Worm (Caenorhabditis elegans) whole organism, L4 larva: Measurements from ENCODE around the gene Y34B4A.2.

Source experiments
- F26F4.8 ChIP-seq: fragments of 200-800 bp; sonication (Bioruptor generic); conservative IDR thresholded peaks from 2 replicates; pipeline ENCODE4 v1.3.6; 2022; ENCODE audit warnings: missing genetic modification characterization, missing compliant biosample characterization
- F37D6.2 ChIP-seq: sonication (generic microtip); optimal IDR thresholded peaks from 2 replicates; lab custom pipeline; 2016; ENCODE audit warnings: mild to moderate bottlenecking, missing genetic modification characterization, missing compliant biosample characterization
- F44E2.7 ChIP-seq: fragments of 200-800 bp; sonication (Bioruptor generic); IDR thresholded peaks from 2 replicates; pipeline ENCODE4 v2.1.2; 2022; ENCODE audit warnings: missing genetic modification characterization, missing compliant biosample characterization
- R02D3.7 ChIP-seq: fragments of 150-350 bp; sonication (generic microtip); optimal IDR thresholded peaks from 3 replicates; lab custom pipeline; 2014; ENCODE audit warnings: missing biosample characterization, missing genetic modification characterization
- Y105C5A.15 ChIP-seq: fragments of 200-800 bp; sonication (Bioruptor generic); IDR thresholded peaks from 2 replicates; pipeline ENCODE4 v1.3.6; 2022; ENCODE audit warnings: missing genetic modification characterization, missing compliant biosample characterization
- Y5F2A.4 ChIP-seq: fragments of 200-800 bp; sonication (Bioruptor generic); optimal IDR thresholded peaks from 2 replicates; lab custom pipeline; 2018; ENCODE audit warnings: mild to moderate bottlenecking, missing genetic modification characterization, missing compliant biosample characterization
- Y75B8A.6 ChIP-seq: fragments of 200-800 bp; sonication (Bioruptor generic); IDR thresholded peaks from 2 replicates; pipeline ENCODE4 v1.3.6; 2022; ENCODE audit warnings: missing genetic modification reagents, missing genetic modification characterization, missing compliant biosample characterization
- ZK337.2 ChIP-seq: fragments of 200-800 bp; sonication (Bioruptor generic); IDR thresholded peaks from 2 replicates; pipeline ENCODE4 v1.3.6; 2022; ENCODE audit warnings: missing genetic modification reagents, missing genetic modification characterization, missing compliant biosample characterization
- ZK546.5 ChIP-seq, 2 experiments: sonication (generic microtip); optimal IDR thresholded peaks; 2 replicates each; lab custom pipeline; 2017; ENCODE audit warnings: missing biosample characterization in 2 of 2, missing genetic modification characterization in 2 of 2
- aly-2 ChIP-seq: sonication (generic microtip); optimal IDR thresholded peaks from 2 replicates; lab custom pipeline; 2018; ENCODE audit warnings: missing biosample characterization, missing genetic modification characterization
- attf-4 ChIP-seq: sonication (generic microtip); optimal IDR thresholded peaks from 3 replicates; lab custom pipeline; 2017; ENCODE audit warnings: missing biosample characterization, missing genetic modification characterization
- ceh-28 ChIP-seq: fragments of 150-350 bp; optimal IDR thresholded peaks from 2 replicates; lab custom pipeline; 2014; ENCODE audit warnings: missing biosample characterization, missing genetic modification reagents, missing genetic modification characterization
- ceh-32 ChIP-seq: sonication (generic microtip); optimal IDR thresholded peaks from 2 replicates; lab custom pipeline; 2016; ENCODE audit warnings: mild to moderate bottlenecking, missing genetic modification characterization, missing compliant biosample characterization; ENCODE audit not compliant: poor library complexity
- ceh-44 ChIP-seq: fragments of 200-800 bp; sonication (Bioruptor generic); IDR thresholded peaks from 2 replicates; pipeline ENCODE4 v1.3.6; 2022; ENCODE audit warnings: missing genetic modification reagents, missing genetic modification characterization, missing compliant biosample characterization
- ceh-62 ChIP-seq: sonication (generic microtip); optimal IDR thresholded peaks from 2 replicates; lab custom pipeline; 2017; ENCODE audit warnings: missing biosample characterization, missing genetic modification characterization
- ctbp-1 ChIP-seq: fragments of 200-800 bp; sonication (Bioruptor generic); IDR thresholded peaks from 2 replicates; pipeline ENCODE4 v1.3.6; 2022; ENCODE audit warnings: missing genetic modification reagents, missing genetic modification characterization, missing compliant biosample characterization
- daf-19 ChIP-seq: fragments of 200-800 bp; sonication (Bioruptor generic); conservative IDR thresholded peaks from 2 replicates; pipeline ENCODE4 v1.3.6; 2022; ENCODE audit warnings: missing genetic modification characterization, missing compliant biosample characterization
- dmd-8 ChIP-seq: fragments of 200-800 bp; sonication (Bioruptor generic); IDR thresholded peaks from 2 replicates; pipeline ENCODE4 v1.3.6; 2022; ENCODE audit warnings: missing genetic modification characterization, missing compliant biosample characterization
- dmd-9 ChIP-seq: fragments of 200-800 bp; sonication (Bioruptor generic); IDR thresholded peaks from 2 replicates; pipeline ENCODE4 v1.3.6; 2022; ENCODE audit warnings: missing genetic modification reagents, missing genetic modification characterization, missing compliant biosample characterization
- duxl-1 ChIP-seq: sonication (generic microtip); optimal IDR thresholded peaks from 2 replicates; lab custom pipeline; 2016; ENCODE audit warnings: mild to moderate bottlenecking, missing genetic modification characterization, moderate library complexity, missing compliant biosample characterization; ENCODE audit not compliant: poor library complexity
- egl-43 ChIP-seq: fragments of 200-800 bp; sonication (Bioruptor generic); IDR thresholded peaks from 2 replicates; pipeline ENCODE4 v1.3.6; 2022; ENCODE audit warnings: missing genetic modification reagents, missing genetic modification characterization, missing compliant biosample characterization
- fkh-10 ChIP-seq: fragments of 150-350 bp; optimal IDR thresholded peaks from 2 replicates; lab custom pipeline; 2014; ENCODE audit warnings: missing biosample characterization, missing genetic modification reagents, missing genetic modification characterization
- hlh-30 ChIP-seq: sonication (generic microtip); optimal IDR thresholded peaks from 2 replicates; lab custom pipeline; 2017; ENCODE audit warnings: antibody characterized with exemption, mild to moderate bottlenecking, missing genetic modification characterization, missing compliant biosample characterization; ENCODE audit not compliant: insufficient read depth
- hmg-1.1 ChIP-seq: fragments of 200-800 bp; sonication (Bioruptor generic); IDR thresholded peaks from 2 replicates; pipeline ENCODE4 v1.3.6; 2022; ENCODE audit warnings: missing genetic modification reagents, missing genetic modification characterization, missing compliant biosample characterization
- jun-1 ChIP-seq: fragments of 150-350 bp; optimal IDR thresholded peaks from 2 replicates; lab custom pipeline; 2014; ENCODE audit warnings: missing biosample characterization, missing genetic modification reagents, missing genetic modification characterization
- lim-7 ChIP-seq: fragments of 200-800 bp; sonication (Bioruptor generic); IDR thresholded peaks from 2 replicates; pipeline ENCODE4 v1.3.6; 2022; ENCODE audit warnings: missing genetic modification characterization, missing compliant biosample characterization
- lin-1 ChIP-seq: fragments of 200-800 bp; sonication (Bioruptor generic); IDR thresholded peaks from 2 replicates; pipeline ENCODE4 v1.3.6; 2022; ENCODE audit warnings: missing genetic modification reagents, missing genetic modification characterization, missing compliant biosample characterization
- lin-15B ChIP-seq: fragments of 150-350 bp; sonication (generic microtip); optimal IDR thresholded peaks from 3 replicates; lab custom pipeline; 2014; ENCODE audit warnings: missing biosample characterization, missing genetic modification characterization
- lin-29 ChIP-seq: fragments of 200-800 bp; sonication (Bioruptor generic); IDR thresholded peaks from 2 replicates; pipeline ENCODE4 v1.3.6; 2022; ENCODE audit warnings: missing genetic modification reagents, missing genetic modification characterization, missing compliant biosample characterization
- lin-39 ChIP-seq: fragments of 150-350 bp; optimal IDR thresholded peaks from 2 replicates; lab custom pipeline; 2014; ENCODE audit warnings: missing biosample characterization, missing genetic modification reagents, missing genetic modification characterization
- lir-3 ChIP-seq: sonication (generic microtip); optimal IDR thresholded peaks from 2 replicates; lab custom pipeline; 2016; ENCODE audit warnings: mild to moderate bottlenecking, missing genetic modification characterization, missing compliant biosample characterization
- lsy-2 ChIP-seq, 2 experiments: fragments of 150-350 bp in 1 of 2; sonication (generic microtip) in 1 of 2; optimal IDR thresholded peaks; 2 replicates each; lab custom pipeline; 2014 to 2017; ENCODE audit warnings: missing biosample characterization in 2 of 2, missing genetic modification characterization in 2 of 2
- mep-1 ChIP-seq: fragments of 150-350 bp; sonication (generic microtip); optimal IDR thresholded peaks from 3 replicates; lab custom pipeline; 2014; ENCODE audit warnings: missing biosample characterization, missing genetic modification characterization
- mes-2 ChIP-seq: sonication (generic microtip); optimal IDR thresholded peaks from 2 replicates; lab custom pipeline; 2016; ENCODE audit warnings: missing genotype, mild to moderate bottlenecking, missing genetic modification characterization, missing compliant biosample characterization; ENCODE audit not compliant: poor library complexity, severe bottlenecking
- nhr-102 ChIP-seq: sonication (generic microtip); optimal IDR thresholded peaks from 2 replicates; lab custom pipeline; 2016; ENCODE audit warnings: mild to moderate bottlenecking, missing genetic modification characterization, moderate library complexity, missing compliant biosample characterization
- nhr-25 ChIP-seq: sonication (generic microtip); optimal IDR thresholded peaks from 2 replicates; lab custom pipeline; 2017; ENCODE audit warnings: missing genetic modification characterization, mild to moderate bottlenecking, missing compliant biosample characterization, antibody characterized with exemption, moderate library complexity, borderline replicate concordance; ENCODE audit not compliant: insufficient read depth
- nhr-28 ChIP-seq: fragments of 150-350 bp; optimal IDR thresholded peaks from 2 replicates; lab custom pipeline; 2014; ENCODE audit warnings: missing biosample characterization, missing genetic modification characterization
- nhr-42 ChIP-seq: fragments of 200-800 bp; sonication (Bioruptor generic); IDR thresholded peaks from 2 replicates; pipeline ENCODE4 v1.3.6; 2022; ENCODE audit warnings: missing genetic modification characterization, missing compliant biosample characterization
- nhr-76 ChIP-seq: fragments of 150-350 bp; optimal IDR thresholded peaks from 2 replicates; lab custom pipeline; 2014; ENCODE audit warnings: missing biosample characterization, missing genetic modification characterization
- nhr-77 ChIP-seq: fragments of 150-350 bp; optimal IDR thresholded peaks from 2 replicates; lab custom pipeline; 2014; ENCODE audit warnings: missing biosample characterization, missing genetic modification characterization
- php-3 ChIP-seq: fragments of 200-800 bp; sonication (Bioruptor generic); IDR thresholded peaks from 2 replicates; pipeline ENCODE4 v1.3.6; 2022; ENCODE audit warnings: missing genetic modification reagents, missing genetic modification characterization, missing compliant biosample characterization
- rbr-2 ChIP-seq: sonication (generic microtip); optimal IDR thresholded peaks from 2 replicates; lab custom pipeline; 2016; ENCODE audit warnings: missing genotype, missing genetic modification characterization, missing compliant biosample characterization
- sdz-12 ChIP-seq: fragments of 200-800 bp; sonication (Bioruptor generic); optimal IDR thresholded peaks from 2 replicates; lab custom pipeline; 2018; ENCODE audit warnings: mild to moderate bottlenecking, missing genetic modification characterization, missing compliant biosample characterization
- snpc-4 ChIP-seq: fragments of 150-350 bp; optimal IDR thresholded peaks from 2 replicates; lab custom pipeline; 2014; ENCODE audit warnings: missing biosample characterization, missing genetic modification characterization
- spr-1 ChIP-seq: sonication (generic microtip); optimal IDR thresholded peaks from 2 replicates; lab custom pipeline; 2016; ENCODE audit warnings: mild to moderate bottlenecking, missing genetic modification characterization, missing compliant biosample characterization
- tra-1 ChIP-seq: fragments of 200-800 bp; sonication (Bioruptor generic); IDR thresholded peaks from 2 replicates; pipeline ENCODE4 v1.3.6; 2022; ENCODE audit warnings: missing genetic modification reagents, missing genetic modification characterization, missing compliant biosample characterization
- ztf-11 ChIP-seq: fragments of 150-350 bp; optimal IDR thresholded peaks from 2 replicates; lab custom pipeline; 2014; ENCODE audit warnings: missing biosample characterization, missing genetic modification characterization
- ztf-7 ChIP-seq: fragments of 150-350 bp; optimal IDR thresholded peaks from 2 replicates; lab custom pipeline; 2014; ENCODE audit warnings: missing biosample characterization, missing genetic modification characterization

Gene Y34B4A.2

DNA sequence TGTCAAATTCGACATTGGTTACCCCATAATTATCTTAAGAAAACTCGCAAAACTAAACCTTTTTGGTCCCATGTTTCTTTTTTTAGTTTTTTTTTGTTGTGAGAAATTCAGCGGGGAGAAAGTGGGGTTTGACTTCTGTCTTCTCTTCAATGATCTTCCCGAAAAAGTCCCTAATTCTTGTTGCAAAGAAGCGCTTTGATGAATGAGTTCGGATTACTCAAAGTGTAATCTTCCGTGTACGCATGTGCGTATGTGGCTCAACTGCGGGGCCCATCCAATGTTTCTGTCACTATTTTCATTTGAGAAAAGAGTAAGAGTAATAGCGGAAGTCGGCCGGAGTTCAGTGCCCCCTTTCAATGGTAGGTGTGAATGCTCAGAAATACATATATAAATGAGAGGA lies 31.9 kb downstream of the Y34B4A.2 start:
- TF ChIP-seq ZK337.2 (GFP tag; lab: Robert Waterston, UW) (no peak), jun-1 (tag; lab: Kevin White, UChicago) (no peak), lim-7 (GFP tag; lab: Robert Waterston, UW) (no peak), lin-39 (no peak), R02D3.7 (no peak), nhr-77 (no peak), aly-2 (tag; lab: Kevin White, UChicago) (no peak), F44E2.7 (GFP tag; lab: Robert Waterston, UW) (no peak), dmd-8 (no peak), duxl-1 (no peak), ZK546.5 (tag; optimal IDR thresholded peaks at IDR 0.05; lab: Kevin White, UChicago) (no peak), ceh-32 (tag; lab: Kevin White, UChicago) (no peak), Y5F2A.4 (GFP tag; lab: Kevin White, UChicago) (no peak), egl-43 (GFP tag; lab: Robert Waterston, UW) (no peak), Y105C5A.15 (no peak), php-3 (GFP tag; lab: Robert Waterston, UW) (no peak), sdz-12 (GFP tag; lab: Kevin White, UChicago) (no peak), dmd-9 (no peak), hmg-1.1 (GFP tag; lab: Robert Waterston, UW) (no peak), hlh-30 (no peak)
- TF ChIP-seq, all 104 proteins: peak for 0

ce11 chrX:5319214-5319838 lies 40.0 kb downstream of the Y34B4A.2 start:
- TF ChIP-seq ceh-28 (tag; lab: Kevin White, UChicago) (no peak), dmd-9 (peak; percentile 64; the same call in 1 of the 2 replicates), nhr-102 (no peak), lin-29 (peak; percentile 33; the same call in 1 of the 2 replicates), snpc-4 (tag; lab: Kevin White, UChicago) (peak; percentile 15), hmg-1.1 (GFP tag; lab: Robert Waterston, UW) (peak; percentile 88), F26F4.8 (GFP tag; lab: Robert Waterston, UW) (peak; percentile 79; the same call in 1 of the 2 replicates), mep-1 (tag; lab: Kevin White, UChicago) (peak; percentile 39), lin-1 (GFP tag; lab: Robert Waterston, UW) (peak; percentile 67; the same call in 1 of the 2 replicates), F44E2.7 (GFP tag; lab: Robert Waterston, UW) (peak; percentile 86; the same call in 1 of the 2 replicates), attf-4 (tag; lab: Kevin White, UChicago) (peak; percentile 47), ctbp-1 (peak; percentile 77), nhr-77 (no peak), nhr-25 (tag; lab: Kevin White, UChicago) (no peak), lsy-2 (tag; optimal IDR thresholded peaks at IDR 0.05; lab: Kevin White, UChicago) (no peak), nhr-76 (tag; lab: Kevin White, UChicago) (no peak), ceh-44 (GFP tag; lab: Robert Waterston, UW) (no peak), lir-3 (tag; lab: Kevin White, UChicago) (peak; percentile 55), rbr-2 (tag; lab: Kevin White, UChicago) (peak; percentile 61), daf-19 (GFP tag; lab: Robert Waterston, UW) (peak; percentile 77), ztf-7 (tag; lab: Kevin White, UChicago) (peak; percentile 68), mes-2 (tag; lab: Kevin White, UChicago) (no peak), fkh-10 (no peak), aly-2 (tag; lab: Kevin White, UChicago) (no peak), nhr-28 (tag; lab: Kevin White, UChicago) (peak; percentile 13), hlh-30 (peak; percentile 42), ZK337.2 (GFP tag; lab: Robert Waterston, UW) (peak; percentile 61; the same call in 1 of the 2 replicates), Y5F2A.4 (GFP tag; lab: Kevin White, UChicago) (peak; percentile 29), lin-15B (tag; lab: Kevin White, UChicago) (no peak), ztf-11 (tag; lab: Kevin White, UChicago) (no peak), tra-1 (GFP tag; lab: Robert Waterston, UW) (0 out of 2 replicates have a peak, but pooled peaks have one; percentile 31), Y75B8A.6 (GFP tag; lab: Robert Waterston, UW) (0 out of 2 replicates have a peak, but pooled peaks have one; percentile 13), F37D6.2 (tag; lab: Kevin White, UChicago) (peak; percentile 51), spr-1 (tag; lab: Kevin White, UChicago) (peak; percentile 11), ZK546.5 (tag; optimal IDR thresholded peaks at IDR 0.05; lab: Kevin White, UChicago) (no peak), ceh-62 (no peak), nhr-42 (GFP tag; lab: Robert Waterston, UW) (peak; percentile 75; the same call in 1 of the 2 replicates)
